Worm (Caenorhabditis elegans) whole organism, young adult: Measurements from ENCODE around the gene srv-14.
A peak's percentile ranks its signal among the peaks of the same experiment; 100 is the strongest.

Experiments used
- B0019.2 ChIP-seq: fragments of 200-800 bp; sonication (Bioruptor generic); conservative IDR thresholded peaks from 2 replicates; pipeline ENCODE4 v1.3.6; 2022; ENCODE audit warnings: missing genetic modification reagents, missing genetic modification characterization, missing compliant biosample characterization
- B0035.1 ChIP-seq: sonication (generic microtip); optimal IDR thresholded peaks from 2 replicates; lab custom pipeline; 2016; ENCODE audit warnings: missing genetic modification characterization, mild to moderate bottlenecking, missing compliant biosample characterization, missing genotype, missing genetic modification reagents
- B0336.3 ChIP-seq: fragments of 200-800 bp; sonication (Bioruptor generic); IDR thresholded peaks from 2 replicates; pipeline ENCODE4 v1.3.6; 2022; ENCODE audit warnings: missing genetic modification characterization, missing compliant biosample characterization
- C06A6.2 ChIP-seq: fragments of 200-800 bp; sonication (Bioruptor generic); conservative IDR thresholded peaks from 2 replicates; pipeline ENCODE4 v1.3.6; 2022; ENCODE audit warnings: missing genetic modification characterization, missing compliant biosample characterization
- F23B12.7 ChIP-seq: sonication (generic microtip); optimal IDR thresholded peaks from 2 replicates; lab custom pipeline; 2017; ENCODE audit warnings: missing genetic modification characterization, mild to moderate bottlenecking, missing compliant biosample characterization, antibody characterized with exemption, moderate library complexity; ENCODE audit not compliant: insufficient read depth
- F57A8.1 ChIP-seq: fragments of 200-800 bp; sonication (Bioruptor generic); optimal IDR thresholded peaks from 2 replicates; lab custom pipeline; 2018; ENCODE audit warnings: mild to moderate bottlenecking, missing genetic modification characterization, moderate library complexity, missing compliant biosample characterization
- F57C9.4 ChIP-seq: sonication (generic microtip); optimal IDR thresholded peaks from 2 replicates; lab custom pipeline; 2017; ENCODE audit warnings: mild to moderate bottlenecking, missing genetic modification characterization, missing compliant biosample characterization
- K11D2.4 ChIP-seq: fragments of 200-800 bp; sonication (Bioruptor generic); IDR thresholded peaks from 2 replicates; pipeline ENCODE4 v1.3.6; 2022; ENCODE audit warnings: missing genetic modification reagents, missing genetic modification characterization, missing compliant biosample characterization
- K12H6.12 ChIP-seq: fragments of 200-800 bp; sonication (Bioruptor generic); optimal IDR thresholded peaks from 2 replicates; lab custom pipeline; 2018; ENCODE audit warnings: mild to moderate bottlenecking, missing genetic modification characterization, missing compliant biosample characterization
- T26A5.8 ChIP-seq: sonication (generic microtip); optimal IDR thresholded peaks from 2 replicates; lab custom pipeline; 2016; ENCODE audit warnings: missing genetic modification characterization, missing compliant biosample characterization
- Y53F4B.3 ChIP-seq: fragments of 200-800 bp; sonication (Bioruptor generic); IDR thresholded peaks from 2 replicates; pipeline ENCODE4 v1.3.6; 2022; ENCODE audit warnings: missing genetic modification reagents, missing genetic modification characterization, missing compliant biosample characterization
- Y95B8A.8 ChIP-seq: fragments of 200-800 bp; sonication (Bioruptor generic); IDR thresholded peaks from 2 replicates; pipeline ENCODE4 v1.3.6; 2022; ENCODE audit warnings: missing genetic modification reagents, missing genetic modification characterization, missing compliant biosample characterization
- akir-1 ChIP-seq: fragments of 200-800 bp; sonication (Bioruptor generic); optimal IDR thresholded peaks from 2 replicates; lab custom pipeline; 2018; ENCODE audit warnings: mild to moderate bottlenecking, missing genetic modification characterization, moderate library complexity, missing compliant biosample characterization
- attf-3 ChIP-seq: fragments of 200-800 bp; sonication (Bioruptor generic); conservative IDR thresholded peaks from 2 replicates; pipeline ENCODE4 v1.3.6; 2022; ENCODE audit warnings: missing genetic modification reagents, missing genetic modification characterization, missing compliant biosample characterization
- attf-5 ChIP-seq: fragments of 200-800 bp; sonication (Bioruptor generic); optimal IDR thresholded peaks from 2 replicates; lab custom pipeline; 2018; ENCODE audit warnings: mild to moderate bottlenecking, missing genetic modification characterization, missing compliant biosample characterization
- bed-2 ChIP-seq: fragments of 200-800 bp; sonication (Bioruptor generic); IDR thresholded peaks from 2 replicates; pipeline ENCODE4 v1.3.6; 2022; ENCODE audit warnings: missing genetic modification reagents, missing genetic modification characterization, missing compliant biosample characterization
- ccch-3 ChIP-seq: fragments of 200-800 bp; sonication (Bioruptor generic); optimal IDR thresholded peaks from 2 replicates; lab custom pipeline; 2018; ENCODE audit warnings: mild to moderate bottlenecking, missing genetic modification characterization, missing compliant biosample characterization
- cebp-1 ChIP-seq, 2 experiments: fragments of 200-800 bp in 1 of 2; sonication (Bioruptor generic) in 1 of 2; sonication (generic microtip) in 1 of 2; IDR thresholded peaks in 1 of 2; optimal IDR thresholded peaks in 1 of 2; 2 replicates each; pipeline versions ENCODE4 v1.3.6 to Lab custom; 2017 to 2022; ENCODE audit warnings: missing compliant biosample characterization in 2 of 2, missing genetic modification characterization in 2 of 2, mild to moderate bottlenecking in 1 of 2, missing genetic modification reagents in 1 of 2, moderate library complexity in 1 of 2
- ceh-100 ChIP-seq: fragments of 200-800 bp; sonication (Bioruptor generic); IDR thresholded peaks from 2 replicates; pipeline ENCODE4 v1.3.6; 2022; ENCODE audit warnings: missing genetic modification reagents, missing genetic modification characterization, missing compliant biosample characterization
- ceh-40 ChIP-seq: fragments of 200-800 bp; sonication (Bioruptor generic); IDR thresholded peaks from 2 replicates; pipeline ENCODE4 v1.3.6; 2022; ENCODE audit warnings: missing genetic modification characterization, missing compliant biosample characterization
- ceh-58 ChIP-seq: fragments of 200-800 bp; sonication (Bioruptor generic); IDR thresholded peaks from 2 replicates; pipeline ENCODE4 v1.3.6; 2022; ENCODE audit warnings: missing genetic modification characterization, missing compliant biosample characterization
- dox-1 ChIP-seq: fragments of 200-800 bp; sonication (Bioruptor generic); IDR thresholded peaks from 2 replicates; pipeline ENCODE4 v1.3.6; 2022; ENCODE audit warnings: missing genetic modification reagents, missing genetic modification characterization, missing compliant biosample characterization
- efl-1 ChIP-seq: fragments of 150-350 bp; optimal IDR thresholded peaks from 2 replicates; lab custom pipeline; 2014; ENCODE audit warnings: missing biosample characterization, missing genetic modification reagents, missing genetic modification characterization
- egl-18 ChIP-seq: fragments of 200-800 bp; sonication (Bioruptor generic); IDR thresholded peaks from 2 replicates; pipeline ENCODE4 v1.3.6; 2022; ENCODE audit warnings: missing genetic modification reagents, missing genetic modification characterization, missing compliant biosample characterization
- ets-4 ChIP-seq: fragments of 200-800 bp; sonication (Bioruptor generic); optimal IDR thresholded peaks from 2 replicates; lab custom pipeline; 2018; ENCODE audit warnings: mild to moderate bottlenecking, missing genetic modification characterization, missing compliant biosample characterization
- gei-17 ChIP-seq: fragments of 200-800 bp; sonication (Bioruptor generic); optimal IDR thresholded peaks from 2 replicates; lab custom pipeline; 2018; ENCODE audit warnings: mild to moderate bottlenecking, missing genetic modification characterization, missing compliant biosample characterization
- hmg-1.2 ChIP-seq: fragments of 200-800 bp; sonication (Bioruptor generic); IDR thresholded peaks from 2 replicates; pipeline ENCODE4 v1.3.6; 2022; ENCODE audit warnings: missing genetic modification reagents, missing genetic modification characterization, missing compliant biosample characterization
- hmg-20 ChIP-seq: fragments of 200-800 bp; sonication (Bioruptor generic); IDR thresholded peaks from 2 replicates; pipeline ENCODE4 v1.3.6; 2022; ENCODE audit warnings: missing genetic modification reagents, missing genetic modification characterization, missing compliant biosample characterization
- hsf-1 ChIP-seq: fragments of 200-800 bp; sonication (Bioruptor generic); IDR thresholded peaks from 2 replicates; pipeline ENCODE4 v1.3.6; 2022; ENCODE audit warnings: missing genetic modification reagents, missing genetic modification characterization, missing compliant biosample characterization
- let-526 ChIP-seq: fragments of 200-800 bp; sonication (Bioruptor generic); IDR thresholded peaks from 2 replicates; pipeline ENCODE4 v1.3.6; 2022; ENCODE audit warnings: missing genetic modification reagents, missing genetic modification characterization, missing compliant biosample characterization
- lsy-27 ChIP-seq: sonication (generic microtip); optimal IDR thresholded peaks from 2 replicates; lab custom pipeline; 2017; ENCODE audit warnings: missing genetic modification characterization, mild to moderate bottlenecking, missing compliant biosample characterization, antibody characterized with exemption, missing genotype, borderline replicate concordance; ENCODE audit not compliant: insufficient read depth
- madf-10 ChIP-seq: sonication (generic microtip); optimal IDR thresholded peaks from 2 replicates; lab custom pipeline; 2016; ENCODE audit warnings: mild to moderate bottlenecking, missing genetic modification characterization, missing compliant biosample characterization
- madf-3 ChIP-seq: fragments of 200-800 bp; sonication (Bioruptor generic); IDR thresholded peaks from 2 replicates; pipeline ENCODE4 v1.3.6; 2022; ENCODE audit warnings: missing genetic modification reagents, missing genetic modification characterization, missing compliant biosample characterization
- madf-6 ChIP-seq: fragments of 200-800 bp; sonication (Bioruptor generic); IDR thresholded peaks from 2 replicates; pipeline ENCODE4 v1.3.6; 2022; ENCODE audit warnings: missing genetic modification reagents, missing genetic modification characterization, missing compliant biosample characterization
- madf-8 ChIP-seq: fragments of 200-800 bp; sonication (Bioruptor generic); conservative IDR thresholded peaks from 2 replicates; pipeline ENCODE4 v1.3.6; 2022; ENCODE audit warnings: missing genetic modification reagents, missing genetic modification characterization, missing compliant biosample characterization
- mel-28 ChIP-seq: sonication (generic microtip); optimal IDR thresholded peaks from 2 replicates; lab custom pipeline; 2016; ENCODE audit warnings: borderline replicate concordance, mild to moderate bottlenecking, missing genetic modification characterization, missing compliant biosample characterization
- mes-4 ChIP-seq: sonication (generic microtip); optimal IDR thresholded peaks from 2 replicates; lab custom pipeline; 2016; ENCODE audit warnings: missing genotype, missing genetic modification characterization, missing compliant biosample characterization
- nfya-1 ChIP-seq: sonication (generic microtip); optimal IDR thresholded peaks from 2 replicates; lab custom pipeline; 2017; ENCODE audit warnings: antibody characterized with exemption, missing compliant biosample characterization, missing genetic modification characterization, borderline replicate concordance; ENCODE audit not compliant: insufficient read depth
- nhr-120 ChIP-seq: fragments of 200-800 bp; sonication (Bioruptor generic); IDR thresholded peaks from 2 replicates; pipeline ENCODE4 v1.3.6; 2022; ENCODE audit warnings: missing genetic modification characterization, missing compliant biosample characterization
- pbrm-1 ChIP-seq: fragments of 200-800 bp; sonication (Bioruptor generic); IDR thresholded peaks from 2 replicates; pipeline ENCODE4 v1.3.6; 2022; ENCODE audit warnings: missing genetic modification reagents, missing genetic modification characterization, missing compliant biosample characterization
- repo-1 ChIP-seq: sonication (generic microtip); optimal IDR thresholded peaks from 2 replicates; lab custom pipeline; 2017; ENCODE audit warnings: mild to moderate bottlenecking, missing genetic modification characterization, missing compliant biosample characterization
- snpc-1.1 ChIP-seq: sonication (generic microtip); optimal IDR thresholded peaks from 2 replicates; lab custom pipeline; 2017; ENCODE audit warnings: missing genetic modification characterization, mild to moderate bottlenecking, missing compliant biosample characterization, antibody characterized with exemption, moderate library complexity, missing genotype, missing genetic modification reagents; ENCODE audit not compliant: insufficient read depth
- snpc-1.3 ChIP-seq: sonication (generic microtip); optimal IDR thresholded peaks from 2 replicates; lab custom pipeline; 2017; ENCODE audit warnings: missing genetic modification characterization, mild to moderate bottlenecking, missing compliant biosample characterization, antibody characterized with exemption, moderate library complexity, missing genotype, missing genetic modification reagents; ENCODE audit not compliant: insufficient read depth
- snpc-3.4 ChIP-seq: sonication (generic microtip); optimal IDR thresholded peaks from 2 replicates; lab custom pipeline; 2017; ENCODE audit warnings: missing genetic modification characterization, mild to moderate bottlenecking, missing compliant biosample characterization, antibody characterized with exemption, moderate library complexity, missing genotype, missing genetic modification reagents
- unc-62 ChIP-seq: fragments of 150-350 bp; optimal IDR thresholded peaks from 2 replicates; lab custom pipeline; 2014; ENCODE audit warnings: missing biosample characterization, missing genetic modification reagents, missing genetic modification characterization
- ztf-18 ChIP-seq: sonication (generic microtip); optimal IDR thresholded peaks from 2 replicates; lab custom pipeline; 2016; ENCODE audit warnings: missing genotype, mild to moderate bottlenecking, missing genetic modification characterization, missing compliant biosample characterization
- ztf-3 ChIP-seq: fragments of 200-800 bp; sonication (Bioruptor generic); optimal IDR thresholded peaks from 2 replicates; lab custom pipeline; 2018; ENCODE audit warnings: mild to moderate bottlenecking, missing genetic modification characterization, missing compliant biosample characterization

srv-14 gene

ce11 chrIV:15931833-15932232 is 37.8 kb upstream of the srv-14 start (continued):
- no peak for TF ChIP-seq ceh-100
- no peak for TF ChIP-seq F57A8.1
- TF ChIP-seq B0336.3 (GFP tag; lab: Robert Waterston, UW) = no peak
- no peak for TF ChIP-seq B0035.1 (tag; lab: Kevin White, UChicago)
- TF ChIP-seq madf-10 (tag; lab: Kevin White, UChicago) = peak; percentile 48
- TF ChIP-seq nhr-120 (GFP tag; lab: Robert Waterston, UW) = no peak
- peak; percentile 74 for TF ChIP-seq dox-1 (GFP tag; lab: Robert Waterston, UW)
- TF ChIP-seq C06A6.2 (GFP tag; lab: Robert Waterston, UW) = no peak
- no peak for TF ChIP-seq akir-1 (GFP tag; lab: Kevin White, UChicago)
- TF ChIP-seq T26A5.8 (tag; lab: Kevin White, UChicago) = no peak
- TF ChIP-seq gei-17 (GFP tag; lab: Kevin White, UChicago) = no peak
- TF ChIP-seq hmg-20 (GFP tag; lab: Robert Waterston, UW) = no peak
- no peak for TF ChIP-seq lsy-27 (tag; lab: Kevin White, UChicago)
- no peak for TF ChIP-seq unc-62 (GFP tag; lab: Kevin White, UChicago)
- no peak for TF ChIP-seq mel-28 (tag; lab: Kevin White, UChicago)
- TF ChIP-seq K12H6.12 = no peak
- peak; percentile 76 for TF ChIP-seq let-526
- TF ChIP-seq snpc-1.1 (tag; lab: Kevin White, UChicago) = no peak
- no peak for TF ChIP-seq K11D2.4 (GFP tag; lab: Robert Waterston, UW)
- peak; percentile 43 for TF ChIP-seq madf-6 (GFP tag; lab: Robert Waterston, UW)
- TF ChIP-seq F23B12.7 = peak; percentile 2
- TF ChIP-seq ets-4 (GFP tag; lab: Kevin White, UChicago) = no peak
- peak; percentile 51 for TF ChIP-seq attf-5 (GFP tag; lab: Kevin White, UChicago)
- TF ChIP-seq snpc-1.3 (tag; lab: Kevin White, UChicago) = peak; percentile 68
- TF ChIP-seq egl-18 = 0 out of 2 replicates have a peak, but pooled peaks have one; percentile 44
- 0 out of 2 replicates have a peak, but pooled peaks have one; percentile 43 for TF ChIP-seq Y95B8A.8
- TF ChIP-seq hmg-1.2 (GFP tag; lab: Robert Waterston, UW) = peak; percentile 73
- no peak for TF ChIP-seq B0019.2 (GFP tag; lab: Robert Waterston, UW)
- peak; percentile 76 for TF ChIP-seq hsf-1 (GFP tag; lab: Robert Waterston, UW)
- TF ChIP-seq repo-1 = no peak
- TF ChIP-seq efl-1 = no peak
- peak; percentile 58; the same call in 1 of the 2 replicates for TF ChIP-seq madf-3 (GFP tag; lab: Robert Waterston, UW)
- TF ChIP-seq ceh-40 = no peak
- TF ChIP-seq madf-8 (GFP tag; lab: Robert Waterston, UW) = no peak
- no peak for TF ChIP-seq cebp-1 (GFP tag; IDR thresholded peaks at IDR 0.05; lab: Robert Waterston, UW)
- TF ChIP-seq cebp-1 (tag; optimal IDR thresholded peaks at IDR 0.05; lab: Kevin White, UChicago) = peak; percentile 52
- no peak for TF ChIP-seq F57C9.4 (tag; lab: Kevin White, UChicago)
- TF ChIP-seq mes-4 (tag; lab: Kevin White, UChicago) = peak; percentile 69
- peak; percentile 34 for TF ChIP-seq ccch-3
- TF ChIP-seq bed-2 (GFP tag; lab: Robert Waterston, UW) = no peak
- peak; percentile 82 for TF ChIP-seq ztf-18 (tag; lab: Kevin White, UChicago)
- peak; percentile 64 for TF ChIP-seq pbrm-1 (GFP tag; lab: Robert Waterston, UW)
- TF ChIP-seq ztf-3 (GFP tag; lab: Kevin White, UChicago) = peak; percentile 47
- TF ChIP-seq ceh-58 = no peak
- no peak for TF ChIP-seq Y53F4B.3
- TF ChIP-seq attf-3 (GFP tag; lab: Robert Waterston, UW) = no peak
- TF ChIP-seq nfya-1 (tag; lab: Kevin White, UChicago) = no peak
- TF ChIP-seq snpc-3.4 (tag; lab: Kevin White, UChicago) = no peak
